Worm (Caenorhabditis elegans) whole organism, L3 larva: ENCODE measurements around the gene T16H12.2.

Source experiments
- R02D3.7 ChIP-seq: fragments of 150-350 bp; optimal IDR thresholded peaks from 2 replicates; lab custom pipeline; 2014; ENCODE audit warnings: missing biosample characterization, missing genetic modification characterization
- ZK546.5 ChIP-seq: sonication (generic microtip); optimal IDR thresholded peaks from 2 replicates; lab custom pipeline; 2017; ENCODE audit warnings: missing biosample characterization, missing genetic modification characterization
- ama-1 ChIP-seq: fragments of 150-350 bp; optimal IDR thresholded peaks from 2 replicates; lab custom pipeline; 2018
- egl-5 ChIP-seq: fragments of 150-350 bp; optimal IDR thresholded peaks from 2 replicates; lab custom pipeline; 2017; ENCODE audit warnings: missing biosample characterization, missing genetic modification reagents, missing genetic modification characterization, inconsistent platforms
- lin-39 ChIP-seq: fragments of 150-350 bp; optimal IDR thresholded peaks from 2 replicates; lab custom pipeline; 2018; ENCODE audit warnings: missing biosample characterization, missing genetic modification reagents, missing genetic modification characterization
- mml-1 ChIP-seq: fragments of 150-350 bp; sonication (generic microtip); optimal IDR thresholded peaks from 3 replicates; lab custom pipeline; 2014; ENCODE audit warnings: missing biosample characterization, missing genetic modification characterization
- nhr-11 ChIP-seq: fragments of 150-350 bp; optimal IDR thresholded peaks from 2 replicates; lab custom pipeline; 2014; ENCODE audit warnings: missing biosample characterization, missing genetic modification characterization
- snpc-4 ChIP-seq: fragments of 150-350 bp; optimal IDR thresholded peaks from 2 replicates; lab custom pipeline; 2014; ENCODE audit warnings: missing biosample characterization, missing genetic modification characterization
- ztf-11 ChIP-seq: fragments of 150-350 bp; optimal IDR thresholded peaks from 2 replicates; lab custom pipeline; 2014; ENCODE audit warnings: missing biosample characterization, missing genetic modification characterization

- no peak for TF ChIP-seq ZK546.5 (tag; lab: Kevin White, UChicago)
- no peak for TF ChIP-seq snpc-4 (tag; lab: Kevin White, UChicago)
- TF ChIP-seq nhr-11 (tag; lab: Kevin White, UChicago) = no peak
- no peak for TF ChIP-seq ztf-11
- no peak for TF ChIP-seq mml-1 (tag; lab: Kevin White, UChicago)
- TF ChIP-seq lin-39 = no peak
- no peak for TF ChIP-seq R02D3.7 (tag; lab: Kevin White, UChicago)
- TF ChIP-seq egl-5 (tag; lab: Kevin White, UChicago) = no peak
- no peak for TF ChIP-seq ama-1
Measured at ce11 chrIII:10106390-10106789, 20.3 kb downstream of the T16H12.2 start, which contains the start of gene srt-55.
